Fruit fly (Drosophila melanogaster) whole organism, embryonic: ENCODE measurements around the gene SuUR.
A peak's percentile ranks its signal among the peaks of the same experiment; 100 is the strongest.

ENCODE experiments used
- ATbp ChIP-seq: fragments of 200-800 bp; sonication (Bioruptor generic); optimal IDR thresholded peaks from 2 replicates; lab custom pipeline; 2017; ENCODE audit warnings: missing biosample characterization, mild to moderate bottlenecking, missing genetic modification characterization, missing genetic modification reagents
- CG10321 ChIP-seq: fragments of 200-800 bp; sonication (Bioruptor generic); IDR thresholded peaks from 2 replicates; pipeline ENCODE4 v1.3.6; 2022; ENCODE audit warnings: missing biosample characterization, missing genetic modification characterization
- CG10654 ChIP-seq: fragments of 200-800 bp; sonication (Bioruptor generic); optimal IDR thresholded peaks from 2 replicates; lab custom pipeline; 2016; ENCODE audit warnings: missing biosample characterization, missing genetic modification characterization
- CG11247 ChIP-seq: fragments of 200-800 bp; sonication (Bioruptor generic); IDR thresholded peaks from 2 replicates; pipeline ENCODE4 v1.3.6; 2022; ENCODE audit warnings: missing biosample characterization, missing genetic modification characterization
- CG11560 ChIP-seq: fragments of 200-800 bp; sonication (Bioruptor generic); IDR thresholded peaks from 3 replicates; pipeline ENCODE4 v1.3.6; 2022; ENCODE audit warnings: missing biosample characterization, missing genetic modification characterization
- CG11695 ChIP-seq: fragments of 200-800 bp; sonication (Bioruptor generic); IDR thresholded peaks from 3 replicates; pipeline ENCODE4 v1.3.6; 2022; ENCODE audit warnings: missing biosample characterization, missing genetic modification characterization
- CG13296 ChIP-seq: fragments of 200-800 bp; sonication (Bioruptor generic); optimal IDR thresholded peaks from 3 replicates; lab custom pipeline; 2018; ENCODE audit warnings: missing biosample characterization, mild to moderate bottlenecking, missing genetic modification characterization
- CG15601 ChIP-seq: fragments of 200-800 bp; sonication (Bioruptor generic); optimal IDR thresholded peaks from 3 replicates; lab custom pipeline; 2019; ENCODE audit warnings: missing biosample characterization, mild to moderate bottlenecking, missing genetic modification characterization, moderate library complexity
- CG16779 ChIP-seq: fragments of 200-800 bp; sonication (Bioruptor generic); IDR thresholded peaks from 2 replicates; pipeline ENCODE4 v1.3.6; 2022; ENCODE audit warnings: missing biosample characterization, missing genetic modification characterization
- CG17612 ChIP-seq: fragments of 200-800 bp; sonication (Bioruptor generic); IDR thresholded peaks from 2 replicates; pipeline ENCODE4 v1.3.6; 2022; ENCODE audit warnings: missing biosample characterization, missing genetic modification characterization
- CG2889 ChIP-seq: fragments of 200-800 bp; sonication (Bioruptor generic); IDR thresholded peaks from 3 replicates; pipeline ENCODE4 v1.3.6; 2022; ENCODE audit warnings: missing biosample characterization, missing genetic modification characterization
- CG3065 ChIP-seq: fragments of 200-800 bp; sonication (Bioruptor generic); optimal IDR thresholded peaks from 2 replicates; lab custom pipeline; 2016; ENCODE audit warnings: missing biosample characterization, missing genetic modification characterization
- CG3838 ChIP-seq: fragments of 200-800 bp; sonication (Bioruptor generic); optimal IDR thresholded peaks from 3 replicates; lab custom pipeline; 2016; ENCODE audit warnings: missing biosample characterization, missing genetic modification characterization
- CG4282 ChIP-seq: fragments of 200-800 bp; sonication (Bioruptor generic); optimal IDR thresholded peaks from 2 replicates; lab custom pipeline; 2016; ENCODE audit warnings: missing biosample characterization, missing genetic modification characterization
- CG8359 ChIP-seq: fragments of 200-800 bp; sonication (Bioruptor generic); optimal IDR thresholded peaks from 2 replicates; lab custom pipeline; 2017; ENCODE audit warnings: missing biosample characterization, mild to moderate bottlenecking, missing genetic modification characterization, borderline replicate concordance
- CG8924 ChIP-seq: fragments of 200-800 bp; optimal IDR thresholded peaks from 3 replicates; lab custom pipeline; 2019; ENCODE audit warnings: missing biosample characterization, mild to moderate bottlenecking, missing genetic modification characterization, moderate library complexity
- CG9876 ChIP-seq: fragments of 200-800 bp; sonication (Bioruptor generic); optimal IDR thresholded peaks from 2 replicates; lab custom pipeline; 2016; ENCODE audit warnings: missing biosample characterization, missing genetic modification characterization
- CHES-1-like ChIP-seq: fragments of 200-800 bp; sonication (Bioruptor generic); optimal IDR thresholded peaks from 2 replicates; lab custom pipeline; 2016; ENCODE audit warnings: missing biosample characterization, missing genetic modification characterization
- Chrac-16 ChIP-seq: fragments of 200-800 bp; sonication (Bioruptor generic); optimal IDR thresholded peaks from 3 replicates; lab custom pipeline; 2016; ENCODE audit warnings: missing biosample characterization, missing genetic modification characterization
- H2.0 ChIP-seq: fragments of 200-800 bp; sonication (Bioruptor generic); IDR thresholded peaks from 2 replicates; pipeline ENCODE4 v1.3.6; 2022; ENCODE audit warnings: missing biosample characterization, missing genetic modification characterization
- Hey ChIP-seq: fragments of 200-800 bp; sonication (Bioruptor generic); optimal IDR thresholded peaks from 3 replicates; lab custom pipeline; 2018; ENCODE audit warnings: missing biosample characterization, mild to moderate bottlenecking, missing genetic modification characterization
- Hr78 ChIP-seq, 2 experiments: fragments of 200-800 bp in 1 of 2; fragments of >200 bp in 1 of 2; sonication (Bioruptor generic) in 1 of 2; optimal IDR thresholded peaks; 2 replicates each; lab custom pipeline; 2017 to 2019; ENCODE audit warnings: missing biosample characterization in 2 of 2, missing genetic modification characterization in 2 of 2, mild to moderate bottlenecking in 1 of 2, moderate library complexity in 1 of 2
- Jarid2 ChIP-seq: fragments of 200-800 bp; sonication (Bioruptor generic); optimal IDR thresholded peaks from 3 replicates; lab custom pipeline; 2017; ENCODE audit warnings: mild to moderate bottlenecking, missing biosample characterization, missing genetic modification reagents, missing genetic modification characterization
- MBD-R2 ChIP-seq: fragments of 200-800 bp; sonication (Bioruptor generic); IDR thresholded peaks from 2 replicates; pipeline ENCODE4 v1.3.6; 2022; ENCODE audit warnings: missing biosample characterization, missing genetic modification characterization
- Max ChIP-seq: fragments of 200-800 bp; sonication (Bioruptor generic); optimal IDR thresholded peaks from 2 replicates; lab custom pipeline; 2016; ENCODE audit warnings: missing biosample characterization, mild to moderate bottlenecking, missing genetic modification characterization
- NfI ChIP-seq: fragments of 200-800 bp; sonication (Bioruptor generic); optimal IDR thresholded peaks from 3 replicates; lab custom pipeline; 2018; ENCODE audit warnings: missing biosample characterization, mild to moderate bottlenecking, missing genetic modification characterization, moderate library complexity
- PHDP ChIP-seq: fragments of 200-800 bp; sonication (Bioruptor generic); optimal IDR thresholded peaks from 3 replicates; lab custom pipeline; 2018; ENCODE audit warnings: missing biosample characterization, mild to moderate bottlenecking, missing genetic modification characterization, moderate library complexity
- Sox100B ChIP-seq: fragments of 200-800 bp; sonication (Bioruptor generic); optimal IDR thresholded peaks from 3 replicates; lab custom pipeline; 2018; ENCODE audit warnings: missing biosample characterization, mild to moderate bottlenecking, missing genetic modification characterization
- al ChIP-seq: fragments of 200-800 bp; sonication (Bioruptor generic); IDR thresholded peaks from 2 replicates; pipeline ENCODE4 v1.3.6; 2022; ENCODE audit warnings: missing biosample characterization, missing genetic modification characterization
- amos ChIP-seq: fragments of 200-800 bp; sonication (Bioruptor generic); IDR thresholded peaks from 2 replicates; pipeline ENCODE4 v1.3.6; 2022; ENCODE audit warnings: missing biosample characterization, missing genetic modification characterization; ENCODE audit not compliant: partially characterized antibody
- aop ChIP-seq: fragments of 200-800 bp; sonication (Bioruptor generic); IDR thresholded peaks from 2 replicates; pipeline ENCODE4 v1.3.6; 2022; ENCODE audit warnings: missing biosample characterization, missing genetic modification characterization
- ap ChIP-seq: fragments of 200-800 bp; sonication (Bioruptor generic); IDR thresholded peaks from 2 replicates; pipeline ENCODE4 v1.3.6; 2022; ENCODE audit warnings: missing biosample characterization, missing genetic modification characterization
- az2 ChIP-seq: fragments of 200-800 bp; sonication (Bioruptor generic); optimal IDR thresholded peaks from 3 replicates; lab custom pipeline; 2016; ENCODE audit warnings: missing biosample characterization, missing genetic modification characterization
- btn ChIP-seq: fragments of 200-800 bp; sonication (Bioruptor generic); optimal IDR thresholded peaks from 2 replicates; lab custom pipeline; 2016; ENCODE audit warnings: missing biosample characterization, missing genetic modification characterization
- cas ChIP-seq: fragments of 200-800 bp; sonication (Bioruptor generic); IDR thresholded peaks from 2 replicates; pipeline ENCODE4 v1.3.6; 2022; ENCODE audit warnings: missing biosample characterization, missing genetic modification characterization
- dm ChIP-seq: fragments of 200-800 bp; sonication (Bioruptor generic); optimal IDR thresholded peaks from 3 replicates; lab custom pipeline; 2016; ENCODE audit warnings: missing biosample characterization, missing genetic modification characterization
- ewg ChIP-seq: fragments of 200-800 bp; sonication (Bioruptor generic); optimal IDR thresholded peaks from 3 replicates; lab custom pipeline; 2017; ENCODE audit warnings: mild to moderate bottlenecking, missing biosample characterization, missing genetic modification reagents, missing genetic modification characterization
- grn ChIP-seq: fragments of 200-800 bp; sonication (Bioruptor generic); optimal IDR thresholded peaks from 3 replicates; lab custom pipeline; 2017; ENCODE audit warnings: missing biosample characterization, missing genetic modification characterization
- gro ChIP-seq: fragments of 200-800 bp; sonication (Bioruptor generic); optimal IDR thresholded peaks from 2 replicates; lab custom pipeline; 2016; ENCODE audit warnings: missing biosample characterization, missing genetic modification characterization
- insv ChIP-seq, 2 experiments: fragments of 200-800 bp; sonication (Bioruptor generic); optimal IDR thresholded peaks; 3 replicates each; lab custom pipeline; 2016 to 2018; ENCODE audit warnings: missing biosample characterization in 2 of 2, missing genetic modification characterization in 2 of 2
- kah ChIP-seq: fragments of 200-800 bp; sonication (Bioruptor generic); optimal IDR thresholded peaks from 2 replicates; lab custom pipeline; 2018; ENCODE audit warnings: missing biosample characterization, mild to moderate bottlenecking, missing genetic modification characterization
- mld ChIP-seq: fragments of 200-800 bp; sonication (Bioruptor generic); IDR thresholded peaks from 3 replicates; pipeline ENCODE4 v1.3.6; 2022; ENCODE audit warnings: missing biosample characterization, missing genetic modification characterization; ENCODE audit not compliant: partially characterized antibody
- oc ChIP-seq: fragments of 200-800 bp; sonication (Bioruptor generic); optimal IDR thresholded peaks from 2 replicates; lab custom pipeline; 2018; ENCODE audit warnings: missing biosample characterization, mild to moderate bottlenecking, missing genetic modification characterization, moderate library complexity
- odd ChIP-seq: fragments of 200-800 bp; sonication (Bioruptor generic); optimal IDR thresholded peaks from 2 replicates; lab custom pipeline; 2017; ENCODE audit warnings: missing biosample characterization, mild to moderate bottlenecking, missing genetic modification characterization
- pfk ChIP-seq: fragments of 200-800 bp; sonication (Bioruptor generic); optimal IDR thresholded peaks from 2 replicates; lab custom pipeline; 2018; ENCODE audit warnings: missing biosample characterization, mild to moderate bottlenecking, missing genetic modification characterization, moderate library complexity
- sisA ChIP-seq: fragments of 200-800 bp; sonication (Bioruptor generic); IDR thresholded peaks from 2 replicates; pipeline ENCODE4 v1.3.6; 2022; ENCODE audit warnings: missing biosample characterization, missing genetic modification characterization
- slp2 ChIP-seq: fragments of 200-800 bp; sonication (Bioruptor generic); optimal IDR thresholded peaks from 2 replicates; lab custom pipeline; 2016; ENCODE audit warnings: missing biosample characterization, missing genetic modification characterization
- sr ChIP-seq: fragments of 200-800 bp; sonication (Bioruptor generic); IDR thresholded peaks from 3 replicates; pipeline ENCODE4 v1.3.6; 2022; ENCODE audit warnings: missing biosample characterization, missing genetic modification characterization
- twi ChIP-seq: fragments of 200-800 bp; optimal IDR thresholded peaks from 2 replicates; lab custom pipeline; 2019; ENCODE audit warnings: missing biosample characterization, mild to moderate bottlenecking, missing genetic modification characterization, moderate library complexity

Gene SuUR

DNA sequence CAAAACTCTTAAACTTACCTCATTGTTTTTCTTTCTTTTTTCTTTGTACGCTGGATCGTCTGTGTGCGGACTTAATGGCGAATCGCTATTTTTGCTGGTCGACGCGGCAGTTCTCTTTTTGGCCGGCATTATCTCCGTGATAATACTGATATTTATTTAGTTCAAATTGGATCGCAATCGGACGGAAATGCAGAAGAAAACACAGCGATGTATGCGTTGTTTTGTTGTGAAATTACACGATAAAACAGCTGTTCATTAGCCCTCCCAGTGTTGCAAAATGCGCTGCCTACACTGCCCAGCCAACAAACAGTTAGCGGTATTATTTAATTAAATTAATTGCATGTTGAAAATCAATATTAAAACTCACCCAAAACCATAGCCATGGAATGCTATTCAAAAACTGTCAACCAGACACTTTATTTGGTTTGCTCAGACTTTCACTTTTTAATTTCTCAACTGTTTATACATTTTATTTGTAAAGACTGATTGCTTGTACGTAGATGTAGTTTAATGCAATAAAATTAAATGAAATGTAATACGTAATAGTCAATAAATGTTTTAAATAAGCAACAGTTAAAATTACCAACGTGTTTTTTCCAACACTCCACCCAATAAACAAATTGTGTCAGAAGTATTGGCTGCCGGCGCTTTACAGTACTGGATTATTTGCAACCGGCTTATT, 33.3 kb downstream of the SuUR start, which contains the start of the genes Irbp18 and APP-BP1 (continued):
- TF ChIP-seq Max (GFP tag; lab: Kevin White, UChicago) (peak; percentile 97), H2.0 (GFP tag; lab: Robert Waterston, UW) (peak; percentile 76), CG8359 (GFP tag; lab: Kevin White, UChicago) (peak; percentile 74), twi (tag; lab: Kevin White, UChicago) (peak; percentile 77), aop (GFP tag; lab: Robert Waterston, UW) (peak; percentile 53; the same call in 1 of the 2 replicates), gro (GFP tag; lab: Kevin White, UChicago) (peak; percentile 96), CG11247 (peak; percentile 88), CG11560 (tag; lab: Robert Waterston, UW) (peak; percentile 59; the same call in 1 of the 3 replicates), CG17612 (GFP tag; lab: Robert Waterston, UW) (peak; percentile 72), CG2889 (peak; percentile 91), ATbp (GFP tag; lab: Kevin White, UChicago) (peak; percentile 83), CG16779 (GFP tag; lab: Robert Waterston, UW) (0 out of 2 replicates have a peak, but pooled peaks have one; percentile 41), pfk (peak; percentile 17), MBD-R2 (GFP tag; lab: Robert Waterston, UW) (peak; percentile 72), grn (GFP tag; lab: Kevin White, UChicago) (peak; percentile 66), az2 (GFP tag; lab: Kevin White, UChicago) (peak; percentile 96), Sox100B (GFP tag; lab: Kevin White, UChicago) (peak; percentile 94), cas (peak; percentile 32; the same call in 1 of the 2 replicates), slp2 (GFP tag; lab: Kevin White, UChicago) (peak; percentile 95), mld (GFP tag; lab: Robert Waterston, UW) (no peak), Hey (tag; lab: Kevin White, UChicago) (peak; percentile 69), CG4282 (GFP tag; lab: Kevin White, UChicago) (peak; percentile 89), CG11695 (peak; percentile 91), dm (GFP tag; lab: Kevin White, UChicago) (peak; percentile 86), sisA (GFP tag; lab: Robert Waterston, UW) (peak; percentile 84), sr (GFP tag; lab: Robert Waterston, UW) (0 out of 3 replicates have a peak, but pooled peaks have one; percentile 25), Jarid2 (GFP tag; lab: Kevin White, UChicago) (peak; percentile 76), CG3838 (GFP tag; lab: Kevin White, UChicago) (peak; percentile 84), CG15601 (tag; lab: Kevin White, UChicago) (peak; percentile 76), CG9876 (GFP tag; lab: Kevin White, UChicago) (peak; percentile 84), insv (GFP tag; optimal IDR thresholded peaks at IDR 0.05; lab: Kevin White, UChicago) (peak in 1 of 2 experiments; percentile 74), ap (peak; percentile 67), PHDP (tag; lab: Kevin White, UChicago) (peak; percentile 92), oc (peak; percentile 76), CG10321 (GFP tag; lab: Robert Waterston, UW) (peak; percentile 39; the same call in 1 of the 2 replicates), ewg (GFP tag; lab: Kevin White, UChicago) (peak; percentile 87), amos (GFP tag; lab: Robert Waterston, UW) (no peak; the same call in 1 of the 2 replicates), kah (GFP tag; lab: Kevin White, UChicago) (peak; percentile 68), Hr78 (GFP tag; optimal IDR thresholded peaks at IDR 0.05; lab: Kevin White, UChicago) (peak in 1 of 2 experiments; percentile 54), CHES-1-like (GFP tag; lab: Kevin White, UChicago) (peak; percentile 89), CG13296 (GFP tag; lab: Kevin White, UChicago) (peak; percentile 90), CG3065 (GFP tag; lab: Kevin White, UChicago) (peak; percentile 84), CG8924 (tag; lab: Kevin White, UChicago) (peak; percentile 94), btn (GFP tag; lab: Kevin White, UChicago) (peak; percentile 91), Chrac-16 (GFP tag; lab: Kevin White, UChicago) (peak; percentile 93), al (GFP tag; lab: Robert Waterston, UW) (peak; percentile 89), CG10654 (GFP tag; lab: Kevin White, UChicago) (peak; percentile 93), odd (peak; percentile 85), NfI (GFP tag; lab: Kevin White, UChicago) (peak; percentile 95)
